Fruit fly (Drosophila melanogaster) whole organism, embryonic: ENCODE measurements around the gene CG16904.
A peak's percentile ranks its signal among the peaks of the same experiment; 100 is the strongest.

Source experiments
- Atf-2 ChIP-seq: fragments of 200-800 bp; sonication (Bioruptor generic); optimal IDR thresholded peaks from 2 replicates; lab custom pipeline; 2016; ENCODE audit warnings: missing biosample characterization, missing genetic modification characterization
- BtbVII ChIP-seq: fragments of 200-800 bp; sonication (Bioruptor generic); optimal IDR thresholded peaks from 3 replicates; lab custom pipeline; 2017; ENCODE audit warnings: missing biosample characterization, mild to moderate bottlenecking, missing genetic modification characterization
- CG11085 ChIP-seq: fragments of 200-800 bp; sonication (Bioruptor generic); IDR thresholded peaks from 2 replicates; pipeline ENCODE4 v1.3.6; 2022; ENCODE audit warnings: missing biosample characterization, missing genetic modification characterization
- CG12769 ChIP-seq: fragments of 200-800 bp; sonication (Bioruptor generic); optimal IDR thresholded peaks from 2 replicates; lab custom pipeline; 2019; ENCODE audit warnings: missing biosample characterization, mild to moderate bottlenecking, missing genetic modification characterization, moderate library complexity
- CG13775 ChIP-seq: fragments of 200-800 bp; sonication (Bioruptor generic); optimal IDR thresholded peaks from 3 replicates; lab custom pipeline; 2017; ENCODE audit warnings: missing biosample characterization, mild to moderate bottlenecking, missing genetic modification characterization
- CG15011 ChIP-seq: fragments of 200-800 bp; sonication (Bioruptor generic); optimal IDR thresholded peaks from 3 replicates; lab custom pipeline; 2018; ENCODE audit warnings: missing biosample characterization, mild to moderate bottlenecking, missing genetic modification characterization
- CG15696 ChIP-seq: fragments of 200-800 bp; sonication (Bioruptor generic); optimal IDR thresholded peaks from 2 replicates; lab custom pipeline; 2019; ENCODE audit warnings: missing biosample characterization, mild to moderate bottlenecking, missing genetic modification characterization, moderate library complexity
- CG16863 ChIP-seq: fragments of 200-800 bp; sonication (Bioruptor generic); optimal IDR thresholded peaks from 3 replicates; lab custom pipeline; 2016; ENCODE audit warnings: missing biosample characterization, missing genetic modification characterization
- CG30431 ChIP-seq: fragments of 200-800 bp; sonication (Bioruptor generic); optimal IDR thresholded peaks from 2 replicates; lab custom pipeline; 2017; ENCODE audit warnings: missing biosample characterization, missing genetic modification characterization
- CG31441 ChIP-seq: fragments of 200-800 bp; sonication (Bioruptor generic); IDR thresholded peaks from 2 replicates; pipeline ENCODE4 v1.3.6; 2022; ENCODE audit warnings: missing biosample characterization, missing genetic modification characterization
- CG34376 ChIP-seq: fragments of 200-800 bp; sonication (Bioruptor generic); optimal IDR thresholded peaks from 2 replicates; lab custom pipeline; 2018; ENCODE audit warnings: missing biosample characterization, mild to moderate bottlenecking, missing genetic modification characterization
- CG5245 ChIP-seq: fragments of 200-800 bp; sonication (Bioruptor generic); optimal IDR thresholded peaks from 3 replicates; lab custom pipeline; 2016; ENCODE audit warnings: missing biosample characterization, missing genetic modification characterization
- CG6689 ChIP-seq: fragments of 200-800 bp; sonication (Bioruptor generic); IDR thresholded peaks from 2 replicates; pipeline ENCODE4 v1.3.6; 2022; ENCODE audit warnings: missing biosample characterization, missing genetic modification characterization
- CG7839 ChIP-seq: fragments of 200-800 bp; sonication (Bioruptor generic); optimal IDR thresholded peaks from 3 replicates; lab custom pipeline; 2018; ENCODE audit warnings: missing biosample characterization, mild to moderate bottlenecking, missing genetic modification characterization, moderate library complexity
- CG8089 ChIP-seq: fragments of 200-800 bp; sonication (Bioruptor generic); optimal IDR thresholded peaks from 3 replicates; lab custom pipeline; 2016; ENCODE audit warnings: missing biosample characterization, missing genetic modification characterization
- CG8924 ChIP-seq: fragments of 200-800 bp; optimal IDR thresholded peaks from 3 replicates; lab custom pipeline; 2019; ENCODE audit warnings: missing biosample characterization, mild to moderate bottlenecking, missing genetic modification characterization, moderate library complexity
- CG9727 ChIP-seq: fragments of 200-800 bp; sonication (Bioruptor generic); optimal IDR thresholded peaks from 3 replicates; lab custom pipeline; 2017; ENCODE audit warnings: missing biosample characterization, mild to moderate bottlenecking, missing genetic modification characterization
- Dref ChIP-seq: fragments of 200-800 bp; sonication (Bioruptor generic); IDR thresholded peaks from 2 replicates; pipeline ENCODE4 v1.3.6; 2022; ENCODE audit warnings: missing biosample characterization, missing genetic modification characterization
- HLH4C ChIP-seq: fragments of 200-800 bp; sonication (Bioruptor generic); IDR thresholded peaks from 3 replicates; pipeline ENCODE4 v1.3.6; 2022; ENCODE audit warnings: missing biosample characterization, missing genetic modification characterization; ENCODE audit not compliant: partially characterized antibody
- Kr ChIP-seq: fragments of 200-800 bp; sonication (Bioruptor generic); optimal IDR thresholded peaks from 2 replicates; lab custom pipeline; 2017; ENCODE audit warnings: missing biosample characterization, mild to moderate bottlenecking, missing genetic modification characterization
- Optix ChIP-seq: fragments of 200-800 bp; sonication (Bioruptor generic); IDR thresholded peaks from 3 replicates; pipeline ENCODE4 v1.3.6; 2022; ENCODE audit warnings: missing biosample characterization, missing genetic modification characterization
- Poxn ChIP-seq: fragments of 200-800 bp; sonication (Bioruptor generic); IDR thresholded peaks from 2 replicates; pipeline ENCODE4 v1.3.6; 2022; ENCODE audit warnings: missing biosample characterization, missing genetic modification characterization
- Xrp1 ChIP-seq: fragments of 200-800 bp; sonication (Bioruptor generic); IDR thresholded peaks from 2 replicates; pipeline ENCODE4 v1.3.6; 2022; ENCODE audit warnings: missing biosample characterization, missing genetic modification characterization
- amos ChIP-seq: fragments of 200-800 bp; sonication (Bioruptor generic); IDR thresholded peaks from 2 replicates; pipeline ENCODE4 v1.3.6; 2022; ENCODE audit warnings: missing biosample characterization, missing genetic modification characterization; ENCODE audit not compliant: partially characterized antibody
- ato ChIP-seq: fragments of 200-800 bp; sonication (Bioruptor generic); IDR thresholded peaks from 2 replicates; pipeline ENCODE4 v1.3.6; 2022; ENCODE audit warnings: missing biosample characterization, missing genetic modification characterization; ENCODE audit not compliant: partially characterized antibody
- br ChIP-seq: fragments of >200 bp; optimal IDR thresholded peaks from 2 replicates; lab custom pipeline; 2017
- cato ChIP-seq: fragments of 200-800 bp; sonication (Bioruptor generic); optimal IDR thresholded peaks from 2 replicates; lab custom pipeline; 2016; ENCODE audit warnings: missing biosample characterization, missing genetic modification characterization, borderline replicate concordance
- ci ChIP-seq: fragments of 200-800 bp; sonication (Bioruptor generic); IDR thresholded peaks from 3 replicates; pipeline ENCODE4 v1.3.6; 2022; ENCODE audit warnings: missing biosample characterization, missing genetic modification characterization
- dan ChIP-seq: fragments of 200-800 bp; sonication (Bioruptor generic); IDR thresholded peaks from 2 replicates; pipeline ENCODE4 v1.3.6; 2022; ENCODE audit warnings: missing biosample characterization, missing genetic modification characterization
- eve ChIP-seq, 2 experiments: fragments of >200 bp; optimal IDR thresholded peaks; 2 replicates each; lab custom pipeline; 2017; ENCODE audit warnings: missing biosample characterization in 2 of 2, missing genetic modification characterization in 2 of 2
- eyg ChIP-seq: fragments of 200-800 bp; sonication (Bioruptor generic); optimal IDR thresholded peaks from 3 replicates; lab custom pipeline; 2016; ENCODE audit warnings: missing biosample characterization, missing genetic modification characterization
- gro ChIP-seq: fragments of 200-800 bp; sonication (Bioruptor generic); optimal IDR thresholded peaks from 2 replicates; lab custom pipeline; 2016; ENCODE audit warnings: missing biosample characterization, missing genetic modification characterization
- h ChIP-seq: fragments of >200 bp; optimal IDR thresholded peaks from 2 replicates; lab custom pipeline; 2017
- hb ChIP-seq: fragments of 200-800 bp; sonication (Bioruptor generic); IDR thresholded peaks from 3 replicates; pipeline ENCODE4 v1.3.6; 2022; ENCODE audit warnings: missing biosample characterization, missing genetic modification characterization; ENCODE audit not compliant: partially characterized antibody
- insv ChIP-seq, 2 experiments: fragments of 200-800 bp; sonication (Bioruptor generic); optimal IDR thresholded peaks; 3 replicates each; lab custom pipeline; 2016 to 2018; ENCODE audit warnings: missing biosample characterization in 2 of 2, missing genetic modification characterization in 2 of 2
- mam ChIP-seq: fragments of 200-800 bp; sonication (Bioruptor generic); optimal IDR thresholded peaks from 3 replicates; lab custom pipeline; 2016; ENCODE audit warnings: missing biosample characterization, missing genetic modification characterization
- mld ChIP-seq: fragments of 200-800 bp; sonication (Bioruptor generic); IDR thresholded peaks from 3 replicates; pipeline ENCODE4 v1.3.6; 2022; ENCODE audit warnings: missing biosample characterization, missing genetic modification characterization; ENCODE audit not compliant: partially characterized antibody
- salm ChIP-seq: fragments of 200-800 bp; sonication (Bioruptor generic); optimal IDR thresholded peaks from 2 replicates; lab custom pipeline; 2018; ENCODE audit warnings: missing biosample characterization, mild to moderate bottlenecking, missing genetic modification characterization
- sc ChIP-seq, 3 experiments: fragments of >200 bp in 2 of 3; fragments of 200-800 bp in 1 of 3; sonication (Bioruptor generic) in 1 of 3; optimal IDR thresholded peaks; 2 replicates in 2 of 3; 3 replicates in 1 of 3; lab custom pipeline; 2017; ENCODE audit warnings: mild to moderate bottlenecking in 1 of 3, missing biosample characterization in 1 of 3, missing genetic modification characterization in 1 of 3, missing genetic modification reagents in 1 of 3
- sd ChIP-seq: fragments of 200-800 bp; sonication (Bioruptor generic); optimal IDR thresholded peaks from 3 replicates; lab custom pipeline; 2018; ENCODE audit warnings: missing biosample characterization, mild to moderate bottlenecking, missing genetic modification characterization, moderate library complexity
- sisA ChIP-seq: fragments of 200-800 bp; sonication (Bioruptor generic); IDR thresholded peaks from 2 replicates; pipeline ENCODE4 v1.3.6; 2022; ENCODE audit warnings: missing biosample characterization, missing genetic modification characterization
- slbo ChIP-seq: fragments of 200-800 bp; sonication (Bioruptor generic); IDR thresholded peaks from 2 replicates; pipeline ENCODE4 v1.3.6; 2022; ENCODE audit warnings: missing biosample characterization, missing genetic modification characterization
- slou ChIP-seq: fragments of 200-800 bp; sonication (Bioruptor generic); optimal IDR thresholded peaks from 3 replicates; lab custom pipeline; 2016; ENCODE audit warnings: missing biosample characterization, missing genetic modification characterization
- so ChIP-seq: fragments of 200-800 bp; sonication (Bioruptor generic); IDR thresholded peaks from 3 replicates; pipeline ENCODE4 v1.3.6; 2022; ENCODE audit warnings: missing biosample characterization, missing genetic modification characterization
- tap ChIP-seq: fragments of 200-800 bp; optimal IDR thresholded peaks from 3 replicates; lab custom pipeline; 2019; ENCODE audit warnings: missing biosample characterization, mild to moderate bottlenecking, missing genetic modification characterization, moderate library complexity
- tup ChIP-seq: fragments of 200-800 bp; sonication (Bioruptor generic); optimal IDR thresholded peaks from 2 replicates; lab custom pipeline; 2016; ENCODE audit warnings: missing biosample characterization, mild to moderate bottlenecking, missing genetic modification characterization, moderate library complexity
- unc-4 ChIP-seq: fragments of 200-800 bp; sonication (Bioruptor generic); IDR thresholded peaks from 2 replicates; pipeline ENCODE4 v1.3.6; 2022; ENCODE audit warnings: missing biosample characterization, missing genetic modification characterization; ENCODE audit not compliant: partially characterized antibody
- zfh2 ChIP-seq: fragments of 200-800 bp; sonication (Bioruptor generic); optimal IDR thresholded peaks from 2 replicates; lab custom pipeline; 2016; ENCODE audit warnings: missing biosample characterization, missing genetic modification characterization

CG16904 gene

DNA sequence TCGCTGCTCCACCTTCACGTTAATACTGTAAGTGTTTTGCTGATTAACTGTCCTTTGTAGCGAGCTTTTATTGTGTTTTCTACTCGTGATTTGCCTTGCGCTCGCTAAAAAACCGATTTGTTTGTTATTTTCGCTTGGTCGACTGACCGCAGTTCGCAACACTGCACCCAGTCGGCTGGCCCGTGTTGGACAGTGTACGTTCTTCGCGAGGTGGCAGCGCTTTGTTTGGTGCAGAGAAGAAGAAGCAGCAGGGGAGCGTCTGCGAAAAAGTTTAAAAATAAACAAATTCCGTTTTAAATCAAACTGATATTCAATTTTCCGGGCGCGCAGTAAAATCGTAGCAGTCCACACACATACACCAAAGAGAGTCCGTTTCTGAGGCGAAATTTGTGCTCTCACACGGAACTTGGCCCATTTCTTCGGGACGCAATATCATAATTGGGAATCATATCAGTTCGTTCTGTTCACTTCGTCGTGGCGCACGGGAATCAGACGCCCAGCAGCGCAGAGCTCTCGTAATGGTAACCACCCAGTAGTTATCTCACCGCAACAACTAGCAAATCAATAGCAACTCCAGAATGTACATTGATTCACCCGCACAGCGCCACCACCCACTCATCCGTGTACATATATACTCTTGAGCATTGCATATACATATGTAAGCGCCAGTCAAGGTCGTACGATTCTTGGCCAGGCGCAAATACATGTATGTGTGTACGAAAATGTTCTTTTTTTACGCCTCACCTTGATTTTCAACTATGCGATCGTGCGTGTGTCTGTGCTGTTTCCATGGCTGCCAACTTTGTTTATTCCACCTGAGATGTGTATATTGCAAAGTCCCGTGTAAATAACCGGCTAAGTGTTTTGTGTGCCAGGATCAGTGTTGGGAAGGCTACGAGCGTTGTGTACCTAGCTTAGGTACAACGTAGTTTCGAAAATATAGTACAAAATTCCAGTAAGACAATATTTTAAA, 48.9 kb downstream of the CG16904 start, which contains the start of gene Naa80 (continued):
- TF ChIP-seq CG7839 (tag; lab: Kevin White, UChicago) (peak; percentile 54), mam (GFP tag; lab: Kevin White, UChicago) (peak; percentile 82), mld (GFP tag; lab: Robert Waterston, UW) (no peak), CG34376 (peak; percentile 50), slou (GFP tag; lab: Kevin White, UChicago) (no peak), Atf-2 (no peak), tap (tag; lab: Kevin White, UChicago) (no peak), CG12769 (tag; lab: Kevin White, UChicago) (peak; percentile 88), dan (GFP tag; lab: Robert Waterston, UW) (no peak), sc (optimal IDR thresholded peaks at IDR 0.05; lab: Kevin White, UChicago) (no peak), sc (GFP tag; optimal IDR thresholded peaks at IDR 0.05; lab: Kevin White, UChicago) (no peak), zfh2 (GFP tag; lab: Kevin White, UChicago) (peak; percentile 89), h (lab: Kevin White, UChicago) (no peak), unc-4 (GFP tag; lab: Robert Waterston, UW) (no peak; the same call in 1 of the 2 replicates), Xrp1 (GFP tag; lab: Robert Waterston, UW) (peak; percentile 59; the same call in 1 of the 2 replicates), cato (GFP tag; lab: Kevin White, UChicago) (peak; percentile 44), Kr (GFP tag; lab: Kevin White, UChicago) (no peak), sisA (GFP tag; lab: Robert Waterston, UW) (peak; percentile 60), ci (peak; percentile 85), salm (no peak), insv (GFP tag; optimal IDR thresholded peaks at IDR 0.05; lab: Kevin White, UChicago) (peak in 1 of 2 experiments; percentile 41), CG11085 (GFP tag; lab: Robert Waterston, UW) (peak; percentile 8; the same call in 1 of the 2 replicates), so (GFP tag; lab: Robert Waterston, UW) (no peak), br (lab: Kevin White, UChicago) (no peak), eyg (GFP tag; lab: Kevin White, UChicago) (peak; percentile 59), CG15011 (no peak), HLH4C (0 out of 3 replicates have a peak, but pooled peaks have one; percentile 23), BtbVII (GFP tag; lab: Kevin White, UChicago) (peak; percentile 4), CG30431 (no peak), CG13775 (GFP tag; lab: Kevin White, UChicago) (peak; percentile 9), amos (GFP tag; lab: Robert Waterston, UW) (peak; percentile 64), eve (GFP tag; optimal IDR thresholded peaks at IDR 0.05; lab: Kevin White, UChicago) (no peak), CG9727 (GFP tag; lab: Kevin White, UChicago) (peak; percentile 24), slbo (GFP tag; lab: Robert Waterston, UW) (peak; percentile 88), CG6689 (no peak), ato (no peak; the same call in 1 of the 2 replicates), Optix (no peak), sd (tag; lab: Kevin White, UChicago) (peak; percentile 52), CG5245 (GFP tag; lab: Kevin White, UChicago) (peak; percentile 21), hb (no peak; the same call in 2 of the 3 replicates), Dref (GFP tag; lab: Robert Waterston, UW) (peak; percentile 50), CG15696 (tag; lab: Kevin White, UChicago) (peak; percentile 53), CG8924 (peak; percentile 60), CG16863 (GFP tag; lab: Kevin White, UChicago) (peak; percentile 27), CG8089 (GFP tag; lab: Kevin White, UChicago) (peak; percentile 16), tup (GFP tag; lab: Kevin White, UChicago) (peak; percentile 58), gro (GFP tag; lab: Kevin White, UChicago) (peak; percentile 90), Poxn (GFP tag; lab: Robert Waterston, UW) (no peak), CG31441 (GFP tag; lab: Robert Waterston, UW) (no peak; the same call in 1 of the 2 replicates)
